Worm (Caenorhabditis elegans): Measurements from ENCODE around the gene C46F11.4.

Gene C46F11.4

DNA sequence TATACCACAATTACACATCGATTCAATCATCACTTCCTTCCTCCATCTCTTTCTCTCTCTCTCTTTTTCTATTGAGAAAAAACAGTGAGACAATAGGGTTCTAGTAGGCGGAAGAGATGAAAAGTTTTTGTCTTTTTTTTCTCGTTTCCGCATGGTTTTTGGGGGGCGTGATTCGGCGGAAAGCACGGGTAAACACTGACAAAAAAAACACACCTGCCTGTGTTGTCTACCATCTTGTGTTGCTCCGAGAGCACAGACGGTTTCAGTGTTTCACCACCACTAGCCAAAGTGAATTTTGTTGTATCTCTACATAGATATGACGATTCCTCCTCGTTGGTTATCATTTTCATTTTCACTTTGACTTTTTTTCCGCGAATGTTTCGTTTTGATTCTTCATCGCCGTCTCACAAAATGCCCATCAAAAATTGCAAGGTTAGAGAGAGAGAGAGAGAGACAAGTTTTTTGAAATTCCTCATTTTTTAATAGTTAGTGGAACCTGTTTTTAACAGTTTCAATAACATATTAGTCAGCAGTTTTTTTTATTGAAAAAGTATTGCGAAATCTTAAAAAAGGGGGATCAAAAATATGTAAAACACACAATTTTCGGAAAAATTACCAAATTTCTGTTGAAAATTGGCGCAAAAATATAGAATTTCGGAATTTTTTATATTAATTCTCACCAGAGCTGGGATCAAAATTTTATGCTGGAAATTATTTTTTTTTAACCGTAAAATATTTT lies 26.7 kb downstream of the C46F11.4 start:
- TF ChIP-seq W03F9.2 (tag; optimal IDR thresholded peaks at IDR 0.05) = no peak
- TF ChIP-seq dao-5 (tag; optimal IDR thresholded peaks at IDR 0.05) = no peak
- TF ChIP-seq him-1 (tag; optimal IDR thresholded peaks at IDR 0.05) = no peak

DNA sequence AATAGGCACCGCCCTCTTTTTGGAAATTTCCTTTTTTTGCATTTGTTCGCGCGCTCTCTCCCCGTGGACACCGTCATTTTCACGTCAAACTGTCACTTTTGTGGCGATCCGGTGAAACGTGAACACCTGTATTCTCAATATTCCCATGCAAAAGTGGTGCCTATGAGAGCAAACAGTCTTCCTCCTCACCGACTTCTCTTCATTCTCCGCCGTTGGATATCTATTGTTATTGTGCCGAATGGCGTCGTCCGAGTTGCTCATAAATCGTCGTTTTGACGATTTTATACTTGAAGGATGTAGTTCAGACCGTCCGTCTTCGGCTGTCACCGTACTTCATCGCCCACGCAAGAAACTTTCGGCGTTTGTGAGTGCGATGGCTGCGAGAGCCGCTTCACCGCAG lies 28.3 kb downstream of the C46F11.4 start, which contains the start of gene rilp-1:
TSS of gene rilp-1 (plus strand) at position 301 of the 400 bp plus-strand sequence.
- TF ChIP-seq dao-5 (tag; optimal IDR thresholded peaks at IDR 0.05) = no peak

DNA sequence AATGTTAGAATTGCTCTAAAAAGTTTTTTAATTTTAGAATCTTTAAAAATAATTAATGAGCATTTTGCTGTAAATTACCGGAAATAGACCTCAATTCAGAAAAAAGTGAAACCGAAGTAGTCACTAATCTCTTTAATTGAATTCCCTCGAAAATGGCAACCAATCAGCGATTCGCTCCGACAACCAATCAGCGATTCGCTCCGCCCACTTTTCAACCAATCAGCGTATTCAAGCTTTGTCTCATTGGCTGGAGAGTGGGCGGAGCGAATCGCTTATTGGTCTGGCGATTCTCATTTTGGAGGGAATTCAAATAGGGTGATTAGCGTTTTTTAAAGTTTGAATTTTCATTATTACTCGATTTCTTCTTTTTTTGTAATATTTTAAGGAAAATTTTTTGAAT lies 29.2 kb downstream of the C46F11.4 start:
- TF ChIP-seq him-1 (tag; optimal IDR thresholded peaks at IDR 0.05) = no peak

DNA sequence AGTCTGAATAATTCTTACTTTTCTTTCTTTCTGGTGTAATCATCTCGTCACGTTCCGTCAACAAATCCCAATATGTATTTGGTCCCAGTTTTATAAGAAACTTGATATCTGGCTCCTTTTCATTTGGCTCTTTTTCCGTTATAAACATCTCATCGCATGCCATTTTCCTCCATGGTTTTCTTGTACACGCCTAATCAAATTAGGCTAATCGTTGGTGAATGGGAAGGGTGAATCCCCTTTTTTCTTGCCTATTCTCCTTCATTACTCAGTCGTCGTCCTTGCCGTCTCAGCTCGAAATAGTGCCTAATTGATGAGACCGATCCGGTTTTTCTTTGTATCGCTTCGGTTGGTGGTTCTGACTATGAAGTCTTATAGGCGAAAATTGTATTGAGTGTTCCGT lies 29.9 kb downstream of the C46F11.4 start:
- TF ChIP-seq W03F9.2 (tag; optimal IDR thresholded peaks at IDR 0.05) = no peak
- TF ChIP-seq dao-5 (tag; optimal IDR thresholded peaks at IDR 0.05) = no peak
- TF ChIP-seq him-1 (tag; optimal IDR thresholded peaks at IDR 0.05) = no peak

DNA sequence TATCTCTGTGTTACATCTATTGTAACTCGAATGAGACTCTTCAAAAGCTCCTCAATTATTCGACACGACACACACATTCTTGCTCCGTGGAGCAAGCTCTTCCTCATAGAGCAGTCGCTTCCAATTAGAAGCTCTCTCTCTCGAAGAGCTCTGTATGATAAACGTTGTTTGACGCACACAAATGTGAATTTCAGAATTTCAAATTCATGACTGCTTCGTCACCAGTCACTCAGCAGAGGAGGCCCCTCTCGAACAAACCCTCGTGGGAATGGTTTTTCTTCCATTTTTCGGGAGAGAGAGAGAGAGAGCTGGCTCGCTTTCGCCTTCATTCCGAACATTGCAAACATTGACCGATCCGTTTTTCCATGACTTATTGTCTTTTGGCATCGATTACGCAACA lies 31.7 kb downstream of the C46F11.4 start:
- TF ChIP-seq dao-5 (tag; optimal IDR thresholded peaks at IDR 0.05) = no peak

DNA sequence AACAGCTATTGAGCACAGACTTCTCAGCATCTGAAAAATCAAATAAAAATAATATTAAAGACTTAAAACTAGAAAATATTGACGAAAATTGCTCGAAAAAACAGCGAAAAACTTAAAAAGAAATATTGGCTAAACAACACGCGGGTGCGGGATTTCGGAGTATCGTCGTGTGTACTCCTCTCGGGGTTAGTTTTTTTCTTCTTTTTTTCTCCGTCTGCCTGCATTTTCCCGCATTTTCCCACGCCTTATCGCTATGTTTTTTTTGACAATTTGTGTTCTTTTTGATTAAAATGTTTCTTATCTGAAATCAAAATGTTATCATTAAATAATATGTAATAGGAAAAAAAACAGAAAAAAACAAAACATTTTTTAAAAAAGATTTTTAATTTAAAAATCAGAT lies 33.8 kb downstream of the C46F11.4 start, which contains the start of gene mrps-31:
TSS of gene mrps-31 (minus strand) at position 36 of the 400 bp plus-strand sequence.
- TF ChIP-seq dao-5 (tag; optimal IDR thresholded peaks at IDR 0.05) (no peak), W03F9.2 (tag; optimal IDR thresholded peaks at IDR 0.05) (peak; percentile 73)

DNA sequence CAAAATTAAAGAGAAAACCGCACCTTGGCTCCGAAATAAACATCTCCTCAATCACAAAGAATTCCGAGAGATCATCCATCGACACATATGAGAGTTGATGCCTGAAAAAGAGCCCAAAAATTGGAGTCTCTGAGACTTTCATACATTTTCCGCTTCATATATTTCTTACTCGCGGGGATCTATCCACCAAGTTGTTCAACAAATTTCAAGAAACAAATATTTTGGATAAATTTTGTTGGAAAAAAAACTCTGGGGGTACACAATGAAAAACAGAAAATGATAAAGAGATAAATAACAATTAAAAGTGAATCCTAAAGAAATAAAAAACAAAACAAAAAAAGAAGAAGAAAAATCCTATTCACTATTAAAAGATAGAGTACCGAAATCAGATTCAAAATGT lies 37.1 kb downstream of the C46F11.4 start, which contains the start of gene sel-8:
TSS of gene sel-8 (minus strand) at position 101 of the 400 bp plus-strand sequence.
- TF ChIP-seq dao-5 (tag; optimal IDR thresholded peaks at IDR 0.05) (no peak), him-1 (tag; optimal IDR thresholded peaks at IDR 0.05) (no peak), W03F9.2 (tag; optimal IDR thresholded peaks at IDR 0.05) (no peak)

DNA sequence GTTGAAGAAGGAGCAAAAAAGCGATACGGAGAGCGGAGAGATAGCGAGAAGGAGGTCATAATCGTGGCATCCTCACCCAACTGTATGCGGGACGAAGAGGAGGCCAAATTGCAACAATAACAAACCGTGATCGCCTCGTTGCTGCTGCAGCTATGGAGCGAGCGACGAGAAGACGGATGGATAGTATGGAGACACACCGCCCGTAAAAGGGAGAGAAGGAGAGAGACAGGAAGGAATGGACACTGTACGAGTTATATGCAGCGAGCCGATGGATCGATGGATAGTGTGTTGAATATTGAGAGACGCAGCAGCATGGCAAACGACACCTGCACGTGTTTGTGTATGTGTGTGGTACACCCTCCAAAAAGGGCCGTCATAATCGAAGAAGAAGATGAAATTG lies 40.3 kb downstream of the C46F11.4 start:
- TF ChIP-seq dao-5 (tag; optimal IDR thresholded peaks at IDR 0.05) = no peak
- no peak for TF ChIP-seq W03F9.2 (tag; optimal IDR thresholded peaks at IDR 0.05)
- TF ChIP-seq him-1 (tag; optimal IDR thresholded peaks at IDR 0.05) = no peak

DNA sequence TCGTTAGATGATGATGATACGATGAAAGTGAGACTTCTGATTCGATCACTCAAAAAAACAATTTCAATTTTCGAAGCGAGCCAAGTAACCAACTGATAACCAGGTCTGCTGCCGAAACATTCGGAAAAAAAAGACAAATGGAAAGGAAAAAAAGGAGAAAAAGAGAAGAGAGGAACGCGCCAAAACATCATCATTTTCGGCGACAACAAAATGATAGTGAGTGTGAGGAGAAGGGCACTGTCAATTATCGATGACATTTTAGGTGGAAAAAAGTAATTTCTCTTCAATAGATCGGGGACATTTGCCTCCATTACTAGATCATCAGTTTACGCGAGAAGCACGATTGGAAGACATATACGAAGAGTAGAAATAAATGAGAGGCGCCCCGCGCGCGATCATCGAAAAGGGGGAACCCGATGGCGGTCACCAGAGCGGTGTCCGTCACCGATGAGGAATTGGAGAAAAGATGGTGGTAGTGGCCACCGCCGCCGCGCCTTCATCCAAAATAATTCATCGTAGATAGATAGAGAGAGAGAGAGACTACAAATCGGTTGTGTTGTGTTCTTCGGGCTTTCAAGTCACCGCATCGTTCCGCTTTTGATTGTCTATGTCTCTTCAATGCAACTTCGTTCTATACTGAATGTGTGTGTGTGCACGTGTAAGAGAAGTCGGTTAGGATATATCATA lies 42.8 kb downstream of the C46F11.4 start:
- no peak for TF ChIP-seq W03F9.2 (tag; optimal IDR thresholded peaks at IDR 0.05)
- no peak for TF ChIP-seq him-1 (tag; optimal IDR thresholded peaks at IDR 0.05)
- no peak for TF ChIP-seq dao-5 (tag; optimal IDR thresholded peaks at IDR 0.05)

DNA sequence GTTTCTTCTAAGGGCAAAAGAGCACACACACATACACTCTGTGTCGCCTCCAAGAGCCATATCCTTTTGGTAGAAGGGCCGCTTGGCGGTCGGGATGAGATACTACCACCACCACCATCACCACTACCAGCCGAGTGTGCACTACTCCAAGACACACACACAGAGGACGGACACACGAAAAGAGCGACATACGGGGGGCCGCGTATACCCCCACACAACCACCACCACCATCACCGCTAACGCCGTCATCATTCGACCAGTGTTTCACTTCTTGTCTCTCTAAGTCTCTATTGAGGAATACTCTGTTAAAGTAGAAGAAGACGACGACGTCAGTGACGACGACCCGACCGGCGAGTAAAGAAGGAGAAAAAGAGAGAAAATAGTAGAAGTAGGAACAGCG lies 43.5 kb downstream of the C46F11.4 start:
- TF ChIP-seq W03F9.2 (tag; optimal IDR thresholded peaks at IDR 0.05) = no peak
- no peak for TF ChIP-seq him-1 (tag; optimal IDR thresholded peaks at IDR 0.05)
- TF ChIP-seq dao-5 (tag; optimal IDR thresholded peaks at IDR 0.05) = no peak

DNA sequence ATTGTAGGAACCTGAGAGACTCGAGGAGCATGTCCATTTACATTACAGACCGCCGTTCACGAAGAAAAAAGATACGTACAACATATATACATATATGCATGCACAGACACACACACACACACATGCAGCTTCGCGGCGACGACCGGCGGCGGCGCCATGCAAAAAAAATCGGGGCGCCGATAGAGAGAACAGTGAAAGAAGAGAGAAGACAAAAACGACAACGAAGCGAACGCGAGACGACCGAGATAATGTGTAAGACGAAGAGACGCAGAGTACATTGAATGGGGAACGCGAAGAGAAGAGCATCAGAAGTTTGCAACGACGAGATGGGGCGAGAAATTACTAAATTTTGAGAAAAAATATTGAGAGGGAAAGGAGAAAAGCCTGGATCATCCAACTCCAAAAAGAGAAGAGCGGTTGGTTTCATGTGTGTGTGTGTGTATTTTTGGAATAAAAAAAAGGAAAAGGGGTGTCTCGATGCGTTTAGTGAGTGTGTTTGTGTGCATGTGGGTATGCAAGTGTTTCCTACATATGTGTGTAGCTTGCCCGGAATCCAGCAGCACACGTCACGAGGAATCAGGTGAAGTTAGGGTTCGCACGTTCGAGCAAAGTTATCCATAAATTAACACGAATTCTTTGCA lies 44.4 kb downstream of the C46F11.4 start:
- TF ChIP-seq W03F9.2 (tag; optimal IDR thresholded peaks at IDR 0.05) (peak; percentile 13), dao-5 (tag; optimal IDR thresholded peaks at IDR 0.05) (no peak)

DNA sequence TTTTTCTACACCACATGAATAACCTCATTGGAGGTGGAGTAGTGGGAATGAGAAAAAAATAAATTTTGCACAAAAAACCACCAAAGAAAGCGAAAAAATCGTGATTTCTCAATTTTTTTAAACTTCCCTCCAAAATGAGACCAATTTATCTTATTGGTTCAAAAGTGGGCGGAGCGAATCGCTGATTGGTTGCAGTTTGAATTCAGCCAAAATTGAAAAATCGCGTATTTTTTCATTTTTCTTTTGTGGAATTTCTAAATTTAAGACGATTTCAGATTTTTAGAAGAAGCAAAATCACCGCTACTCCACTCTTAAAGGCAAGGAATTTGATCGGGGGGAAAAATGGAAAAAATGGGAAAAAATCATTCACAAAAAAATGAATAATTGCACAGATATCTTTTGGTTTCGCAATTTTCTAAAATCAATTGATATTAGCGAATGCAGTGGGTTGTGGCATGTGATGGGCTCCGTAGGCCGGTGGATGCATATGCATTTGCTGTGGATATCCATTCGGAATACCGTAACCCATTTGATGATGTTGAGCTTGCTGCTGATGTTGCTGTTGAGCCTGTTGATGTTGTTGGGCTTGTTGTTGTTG lies 51.1 kb downstream of the C46F11.4 start:
- TF ChIP-seq W03F9.2 (tag; optimal IDR thresholded peaks at IDR 0.05) = no peak
- TF ChIP-seq dao-5 (tag; optimal IDR thresholded peaks at IDR 0.05) = no peak
- no peak for TF ChIP-seq him-1 (tag; optimal IDR thresholded peaks at IDR 0.05)

DNA sequence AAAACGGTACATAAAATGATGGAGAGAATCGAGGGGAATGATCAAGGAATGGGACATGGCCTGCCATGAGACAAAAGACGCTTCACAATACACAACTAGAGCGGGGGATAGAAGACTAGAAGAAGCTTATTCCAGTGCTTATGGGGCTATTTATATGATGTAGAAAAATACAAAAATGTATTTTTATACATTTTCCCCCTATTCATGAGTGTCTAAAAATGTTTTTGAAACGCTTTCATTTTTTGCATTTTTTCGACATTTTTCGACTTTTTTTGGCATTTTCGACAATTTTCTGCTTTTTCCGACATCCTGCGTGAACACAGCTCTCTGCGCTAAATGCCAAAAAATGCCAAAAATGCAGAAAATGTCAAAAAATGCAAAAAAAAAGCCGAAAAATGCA lies 51.7 kb downstream of the C46F11.4 start:
- no peak for TF ChIP-seq W03F9.2 (tag; optimal IDR thresholded peaks at IDR 0.05)
- peak; percentile 8 for TF ChIP-seq him-1 (tag; optimal IDR thresholded peaks at IDR 0.05)
- no peak for TF ChIP-seq dao-5 (tag; optimal IDR thresholded peaks at IDR 0.05)
